Worm (Caenorhabditis elegans) whole organism, dauer: Measurements from ENCODE around the gene ctsa-4.1.

Experiments
- unc-62 ChIP-seq: sonication (generic microtip); optimal IDR thresholded peaks from 2 replicates; lab custom pipeline; 2017; ENCODE audit warnings: missing biosample characterization, missing genetic modification reagents, missing genetic modification characterization

Gene ctsa-4.1

ce11 chrII:6366696-6367095, at the start of gene ctsa-4.1:
Gene ctsa-4.1 (plus strand): TSS chrII:6366996.
- no peak for TF ChIP-seq unc-62 (GFP tag; lab: Kevin White, UChicago)

- TF ChIP-seq unc-62 (GFP tag; lab: Kevin White, UChicago), result no peak
Observed at ce11 chrII:6320655-6321388, 46.0 kb upstream of the ctsa-4.1 start, which contains the start of gene efr-3. Gene efr-3 (minus strand): TSS chrII:6321159.

DNA sequence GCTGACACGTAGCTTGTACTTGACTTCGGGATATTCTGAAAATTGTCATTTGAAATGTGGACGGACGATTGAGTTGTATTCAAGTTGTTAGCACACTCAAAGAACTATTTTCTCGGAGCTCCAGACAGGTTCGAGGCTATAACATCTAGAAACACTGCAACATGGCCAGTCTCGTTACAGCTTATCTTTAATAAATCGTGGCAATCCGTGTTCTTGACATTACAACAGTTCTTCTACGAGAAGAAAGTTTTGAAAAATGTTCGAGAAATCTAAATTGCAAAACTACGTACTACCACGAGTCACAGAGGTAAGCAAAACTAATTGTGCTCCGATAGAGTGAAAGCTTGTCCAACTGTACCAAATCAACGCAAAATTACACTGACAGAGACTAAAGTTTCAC, 44.7 kb upstream of the ctsa-4.1 start:
- TF ChIP-seq unc-62 (GFP tag; lab: Kevin White, UChicago), result no peak

- TF ChIP-seq unc-62 (GFP tag; lab: Kevin White, UChicago), result no peak
Observed at ce11 chrII:6322979-6323378, 43.8 kb upstream of the ctsa-4.1 start, which contains the start of gene C32D5.4. Gene C32D5.4 (minus strand): TSS chrII:6323079.

DNA sequence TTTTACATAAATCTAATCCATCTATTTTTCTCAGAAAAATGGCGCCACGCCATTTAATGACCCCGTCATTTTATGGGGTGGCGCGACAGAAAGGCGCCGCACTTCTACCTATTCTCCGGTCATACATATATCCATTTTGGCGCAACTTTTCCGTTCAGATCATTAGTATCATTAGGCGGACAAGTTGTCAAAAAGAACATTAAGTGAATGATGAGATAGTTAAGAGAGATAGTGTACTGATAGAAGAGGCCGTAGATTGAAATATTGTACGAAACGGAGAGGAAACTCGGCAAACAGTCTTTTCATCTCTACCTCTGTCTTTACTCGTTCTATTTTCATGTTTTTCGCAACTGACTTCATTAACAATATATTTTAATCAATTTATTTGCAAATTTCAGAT, 42.7 kb upstream of the ctsa-4.1 start, which contains the start of gene sma-6:
sma-6 (plus strand) TSS at position 399 of the 400 bp plus-strand sequence.
- no peak for TF ChIP-seq unc-62 (GFP tag; lab: Kevin White, UChicago)

ce11 chrII:6327317-6327716, 39.5 kb upstream of the ctsa-4.1 start:
- TF ChIP-seq unc-62 (GFP tag; lab: Kevin White, UChicago), result no peak

DNA sequence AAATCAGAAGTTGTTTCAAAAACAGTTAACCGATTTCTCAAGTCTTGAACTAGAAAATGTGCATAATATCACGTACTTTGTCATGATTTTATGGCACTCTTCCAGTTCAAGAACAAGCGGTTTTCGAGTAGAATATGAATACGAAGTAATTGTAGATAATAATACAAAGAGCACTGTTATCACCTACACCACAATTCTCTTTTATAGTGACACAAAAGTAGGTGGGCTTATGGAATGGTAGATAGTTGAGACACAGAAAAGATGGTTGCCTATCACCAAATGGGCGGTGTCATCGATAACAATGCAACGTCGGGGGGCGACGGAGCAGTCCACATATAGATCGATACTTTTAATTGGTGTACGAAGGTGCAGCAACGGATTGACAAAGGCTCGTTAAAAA, 38.1 kb upstream of the ctsa-4.1 start:
- no peak for TF ChIP-seq unc-62 (GFP tag; lab: Kevin White, UChicago)

DNA sequence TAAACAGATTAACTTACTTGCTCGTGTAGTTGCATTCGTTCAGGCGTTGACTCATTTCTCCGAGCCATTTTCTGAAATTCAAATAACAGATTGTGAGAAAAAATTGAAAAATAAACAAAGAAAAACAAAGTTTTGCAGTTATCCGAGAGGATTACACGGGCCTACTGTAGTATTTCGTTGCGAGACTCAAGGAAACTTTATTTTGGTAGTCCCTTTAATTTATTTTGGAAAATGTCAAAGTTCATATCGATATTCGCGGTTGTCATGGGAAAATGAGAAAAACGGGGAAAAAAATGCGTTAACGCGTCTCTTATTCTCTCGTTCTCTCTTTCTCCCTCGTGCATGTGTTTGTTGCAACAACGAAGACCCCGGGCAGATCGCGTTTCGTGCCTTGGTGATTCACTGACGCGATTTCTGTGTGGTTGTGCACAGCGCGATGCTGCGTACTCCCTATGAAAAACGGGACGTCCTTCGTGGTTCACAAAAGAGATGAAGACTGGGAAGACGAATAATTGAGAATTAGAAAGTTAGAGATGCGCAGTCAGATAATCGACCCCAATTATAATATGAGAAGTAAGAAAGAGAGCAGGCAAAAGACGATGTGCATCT, 35.5 kb upstream of the ctsa-4.1 start, which contains the start of gene set-4:
set-4 (minus strand) TSS at position 120 of the 609 bp plus-strand sequence.
- TF ChIP-seq unc-62 (GFP tag; lab: Kevin White, UChicago), result no peak

- TF ChIP-seq unc-62 (GFP tag; lab: Kevin White, UChicago), result no peak
Observed at ce11 chrII:6333887-6334286, 32.9 kb upstream of the ctsa-4.1 start, which contains the start of gene ttc-39B. Gene ttc-39B (minus strand): TSS chrII:6333987.

DNA sequence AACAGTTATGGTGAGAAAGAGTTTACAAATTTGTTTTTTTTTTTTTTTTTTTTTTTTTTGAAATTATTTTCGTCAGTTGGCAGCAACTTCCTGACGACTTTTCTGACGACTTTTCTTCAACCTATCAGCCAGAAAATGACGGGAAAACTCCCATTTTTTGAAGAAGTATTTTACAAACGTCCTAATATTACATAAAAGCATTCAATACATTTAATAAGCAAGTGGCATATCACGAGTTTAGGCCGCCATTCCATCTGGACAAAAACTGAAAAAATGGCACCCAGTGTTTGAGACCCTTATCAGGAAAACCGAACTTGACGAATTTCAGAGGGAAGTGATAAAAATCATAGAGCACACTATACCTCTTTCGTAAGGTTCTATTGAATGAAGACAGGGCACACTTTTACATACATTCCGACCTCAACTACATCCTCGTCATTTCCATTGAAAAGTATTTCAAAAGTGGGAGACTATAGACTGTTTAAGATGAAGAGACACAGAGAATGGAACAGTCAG, 32.0 kb upstream of the ctsa-4.1 start:
- TF ChIP-seq unc-62 (GFP tag; lab: Kevin White, UChicago), result no peak

DNA sequence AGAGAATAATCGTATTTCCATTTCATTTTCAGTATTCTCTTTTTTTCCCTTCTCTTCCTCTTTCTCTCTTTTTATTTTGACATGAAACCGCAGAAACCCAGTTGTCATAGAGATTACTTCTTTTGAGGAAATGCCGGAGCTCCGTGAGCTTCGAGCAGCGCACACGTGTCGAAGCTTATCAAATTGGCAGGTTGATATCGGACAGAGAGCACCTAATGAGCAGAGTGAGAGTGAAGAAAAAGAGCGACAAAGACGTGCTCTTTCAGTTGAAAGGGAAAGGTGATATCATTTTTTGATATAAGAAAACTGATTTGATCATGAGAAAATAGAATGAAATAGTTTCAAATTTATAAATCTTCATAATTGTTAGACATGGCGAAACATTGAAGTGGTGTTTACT, 31.4 kb upstream of the ctsa-4.1 start, which contains the start of gene C32D5.14:
C32D5.14 (plus strand) TSS at position 131 of the 400 bp plus-strand sequence.
- TF ChIP-seq unc-62 (GFP tag; lab: Kevin White, UChicago), result no peak

- TF ChIP-seq unc-62 (GFP tag; lab: Kevin White, UChicago), result no peak
Observed at ce11 chrII:6339511-6339910, 27.3 kb upstream of the ctsa-4.1 start.

DNA sequence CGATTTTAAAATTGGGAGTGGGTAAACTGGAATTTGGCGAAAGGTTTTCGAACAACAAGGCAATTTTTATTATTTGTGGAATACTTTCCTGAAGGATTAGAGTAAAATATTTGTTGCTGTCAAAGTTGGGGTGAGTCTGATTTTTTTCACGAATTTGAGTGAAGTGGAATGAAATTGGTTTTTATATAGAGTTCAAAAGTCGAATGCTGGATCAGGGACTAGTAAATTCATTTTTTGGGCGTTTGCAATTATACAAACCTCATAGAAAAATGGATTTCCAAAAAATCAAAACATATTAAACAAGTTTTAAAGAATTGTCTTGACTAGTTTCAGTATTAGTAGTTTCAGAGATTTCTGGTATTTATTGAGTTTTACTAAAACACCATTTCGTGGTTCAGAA, 26.8 kb upstream of the ctsa-4.1 start, which contains the start of gene C32D5.7:
C32D5.7 (minus strand) TSS at position 101 of the 400 bp plus-strand sequence.
- TF ChIP-seq unc-62 (GFP tag; lab: Kevin White, UChicago), result no peak

ce11 chrII:6341076-6341475, 25.7 kb upstream of the ctsa-4.1 start:
- TF ChIP-seq unc-62 (GFP tag; lab: Kevin White, UChicago), result no peak

DNA sequence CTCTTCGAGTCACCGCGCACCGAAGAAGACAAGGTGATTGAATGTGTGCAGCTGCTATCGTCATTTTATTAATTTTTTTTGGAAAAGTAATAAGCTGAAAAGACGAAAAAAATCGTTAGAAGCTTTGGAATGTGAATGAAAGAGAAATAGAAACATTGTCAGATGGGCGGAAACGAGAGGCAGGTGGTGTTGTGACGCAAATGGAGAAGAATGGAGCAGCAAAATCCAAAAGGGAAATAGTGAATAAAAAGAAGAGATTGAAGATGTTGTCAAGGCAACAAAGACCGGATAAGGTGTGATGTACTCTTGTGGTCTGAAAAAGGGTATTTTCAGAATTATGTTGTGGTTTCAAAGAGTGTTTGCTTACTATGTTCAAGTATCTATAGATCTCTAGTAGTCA, 24.3 kb upstream of the ctsa-4.1 start:
- TF ChIP-seq unc-62 (GFP tag; lab: Kevin White, UChicago), result no peak

DNA sequence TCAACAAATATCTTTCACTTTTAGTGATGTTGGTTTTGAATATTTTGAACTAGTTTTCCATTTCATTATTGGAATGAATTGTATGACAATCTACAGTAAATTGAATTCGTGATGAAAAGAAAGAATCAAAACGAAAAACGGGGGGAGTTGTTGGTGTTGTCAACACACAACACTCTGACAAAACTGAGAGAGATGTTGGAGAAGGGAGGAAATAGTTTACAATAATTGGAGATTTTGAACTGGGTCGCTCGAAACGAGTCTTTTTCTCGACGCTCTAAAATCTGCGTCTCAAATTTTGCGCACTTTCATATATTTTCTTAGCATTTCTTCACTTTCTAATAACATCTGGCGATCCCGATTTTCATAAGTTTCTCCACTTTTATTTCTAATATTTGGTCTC, 22.9 kb upstream of the ctsa-4.1 start, which contains the start of gene txt-18:
txt-18 (plus strand) TSS at position 180 of the 400 bp plus-strand sequence.
- TF ChIP-seq unc-62 (GFP tag; lab: Kevin White, UChicago), result no peak
